Worm (Caenorhabditis elegans) whole organism, L3 larva: ENCODE results near the gene M162.15.

Experiments
- R02D3.7 ChIP-seq: fragments of 150-350 bp; optimal IDR thresholded peaks from 2 replicates; lab custom pipeline; 2014; ENCODE audit warnings: missing biosample characterization, missing genetic modification characterization
- ZK546.5 ChIP-seq: sonication (generic microtip); optimal IDR thresholded peaks from 2 replicates; lab custom pipeline; 2017; ENCODE audit warnings: missing biosample characterization, missing genetic modification characterization
- aly-2 ChIP-seq: fragments of 150-350 bp; optimal IDR thresholded peaks from 2 replicates; lab custom pipeline; 2014; ENCODE audit warnings: missing biosample characterization, missing genetic modification characterization
- ama-1 ChIP-seq: fragments of 150-350 bp; optimal IDR thresholded peaks from 2 replicates; lab custom pipeline; 2018
- ceh-16 ChIP-seq: sonication (generic microtip); optimal IDR thresholded peaks from 2 replicates; lab custom pipeline; 2017; ENCODE audit warnings: missing biosample characterization, missing genetic modification characterization
- ceh-28 ChIP-seq: fragments of 150-350 bp; optimal IDR thresholded peaks from 2 replicates; lab custom pipeline; 2014; ENCODE audit warnings: missing biosample characterization, missing genetic modification reagents, missing genetic modification characterization
- ceh-82 ChIP-seq: fragments of 150-350 bp; optimal IDR thresholded peaks from 2 replicates; lab custom pipeline; 2014; ENCODE audit warnings: missing biosample characterization, missing genetic modification characterization
- ceh-9 ChIP-seq: sonication (generic microtip); optimal IDR thresholded peaks from 2 replicates; lab custom pipeline; 2018; ENCODE audit warnings: missing biosample characterization, missing genetic modification characterization
- daf-12 ChIP-seq: fragments of 150-350 bp; optimal IDR thresholded peaks from 2 replicates; lab custom pipeline; 2014; ENCODE audit warnings: missing biosample characterization, missing genetic modification reagents, missing genetic modification characterization
- elt-1 ChIP-seq: fragments of 150-350 bp; optimal IDR thresholded peaks from 2 replicates; lab custom pipeline; 2014; ENCODE audit warnings: missing biosample characterization, missing genetic modification characterization
- elt-2 ChIP-seq: sonication (generic microtip); optimal IDR thresholded peaks from 2 replicates; lab custom pipeline; 2016; ENCODE audit warnings: missing genetic modification reagents, mild to moderate bottlenecking, missing genetic modification characterization, missing compliant biosample characterization
- elt-3 ChIP-seq, 3 experiments: fragments of 150-350 bp in 1 of 3; sonication (generic microtip) in 2 of 3; optimal IDR thresholded peaks; 2 replicates in 2 of 3; 4 replicates in 1 of 3; lab custom pipeline; 2014 to 2017; ENCODE audit warnings: missing biosample characterization in 3 of 3, missing genetic modification characterization in 3 of 3
- eor-1 ChIP-seq, 2 experiments: fragments of 150-350 bp; optimal IDR thresholded peaks; 2 replicates each; lab custom pipeline; 2014 to 2018; ENCODE audit warnings: missing biosample characterization in 2 of 2, missing genetic modification characterization in 2 of 2
- fkh-10 ChIP-seq: sonication (generic microtip); optimal IDR thresholded peaks from 2 replicates; lab custom pipeline; 2017; ENCODE audit warnings: missing biosample characterization, missing genetic modification reagents, missing genetic modification characterization
- hmg-11 ChIP-seq: sonication (generic microtip); optimal IDR thresholded peaks from 2 replicates; lab custom pipeline; 2016; ENCODE audit warnings: missing genetic modification characterization, missing compliant biosample characterization
- lin-15B ChIP-seq: fragments of 150-350 bp; optimal IDR thresholded peaks from 2 replicates; lab custom pipeline; 2014; ENCODE audit warnings: missing biosample characterization, missing genetic modification characterization
- lin-39 ChIP-seq: fragments of 150-350 bp; optimal IDR thresholded peaks from 2 replicates; lab custom pipeline; 2018; ENCODE audit warnings: missing biosample characterization, missing genetic modification reagents, missing genetic modification characterization
- lsy-12 ChIP-seq: sonication (generic microtip); optimal IDR thresholded peaks from 2 replicates; lab custom pipeline; 2016; ENCODE audit warnings: mild to moderate bottlenecking, missing genetic modification characterization, missing compliant biosample characterization
- mdl-1 ChIP-seq: fragments of 150-350 bp; optimal IDR thresholded peaks from 2 replicates; lab custom pipeline; 2014; ENCODE audit warnings: missing biosample characterization, missing genetic modification characterization
- nfya-1 ChIP-seq: sonication (generic microtip); optimal IDR thresholded peaks from 2 replicates; lab custom pipeline; 2017; ENCODE audit warnings: missing genetic modification characterization, mild to moderate bottlenecking, missing compliant biosample characterization, antibody characterized with exemption, moderate library complexity; ENCODE audit not compliant: insufficient read depth
- nhr-23 ChIP-seq: fragments of 150-350 bp; optimal IDR thresholded peaks from 2 replicates; lab custom pipeline; 2014; ENCODE audit warnings: missing biosample characterization, missing genetic modification reagents, missing genetic modification characterization
- nhr-237 ChIP-seq: fragments of 150-350 bp; optimal IDR thresholded peaks from 2 replicates; lab custom pipeline; 2014; ENCODE audit warnings: missing biosample characterization, missing genetic modification characterization
- nhr-25 ChIP-seq: sonication (generic microtip); optimal IDR thresholded peaks from 2 replicates; lab custom pipeline; 2017; ENCODE audit warnings: missing biosample characterization, missing genetic modification characterization
- nhr-43 ChIP-seq: sonication (generic microtip); optimal IDR thresholded peaks from 2 replicates; lab custom pipeline; 2016; ENCODE audit warnings: mild to moderate bottlenecking, missing genetic modification characterization, missing compliant biosample characterization; ENCODE audit not compliant: poor library complexity, severe bottlenecking
- nhr-76 ChIP-seq: fragments of 150-350 bp; sonication (generic microtip); optimal IDR thresholded peaks from 5 replicates; lab custom pipeline; 2014; ENCODE audit warnings: missing biosample characterization, missing genetic modification characterization
- pha-4 ChIP-seq: fragments of 150-350 bp; optimal IDR thresholded peaks from 2 replicates; lab custom pipeline; 2014; ENCODE audit warnings: missing biosample characterization, missing genetic modification reagents, missing genetic modification characterization
- pqm-1 ChIP-seq: fragments of 150-350 bp; optimal IDR thresholded peaks from 2 replicates; lab custom pipeline; 2017; ENCODE audit warnings: missing biosample characterization, missing genetic modification characterization, inconsistent platforms
- sea-2 ChIP-seq: fragments of 150-350 bp; sonication (generic microtip); optimal IDR thresholded peaks from 4 replicates; lab custom pipeline; 2014; ENCODE audit warnings: missing biosample characterization, missing genetic modification reagents, missing genetic modification characterization
- skn-1 ChIP-seq: fragments of 150-350 bp; optimal IDR thresholded peaks from 2 replicates; lab custom pipeline; 2014; ENCODE audit warnings: missing biosample characterization, missing genetic modification characterization
- unc-62 ChIP-seq: fragments of 150-350 bp; sonication (generic microtip); optimal IDR thresholded peaks from 4 replicates; lab custom pipeline; 2014; ENCODE audit warnings: missing biosample characterization, missing genetic modification reagents, missing genetic modification characterization
- zag-1 ChIP-seq: fragments of 150-350 bp; optimal IDR thresholded peaks from 2 replicates; lab custom pipeline; 2014; ENCODE audit warnings: missing biosample characterization, missing genetic modification characterization
- ztf-11 ChIP-seq: fragments of 150-350 bp; optimal IDR thresholded peaks from 2 replicates; lab custom pipeline; 2014; ENCODE audit warnings: missing biosample characterization, missing genetic modification characterization
- ztf-4 ChIP-seq: fragments of 150-350 bp; optimal IDR thresholded peaks from 2 replicates; lab custom pipeline; 2014; ENCODE audit warnings: missing biosample characterization, missing genetic modification characterization

The M162.15 gene

ce11 chrV:19730280-19730679 lies 41.3 kb downstream of the M162.15 start, which contains the start of gene Y116F11A.1:
Y116F11A.1 (plus strand) TSS chrV:19730580.
- TF ChIP-seq ceh-82 (tag; lab: Kevin White, UChicago) (no peak), lsy-12 (no peak), ztf-4 (tag; lab: Kevin White, UChicago) (no peak), nhr-76 (no peak), ztf-11 (no peak)
- TF ChIP-seq, all 47 proteins: peak for 0

- no peak for TF ChIP-seq pqm-1 (tag; lab: Kevin White, UChicago)
- no peak for TF ChIP-seq elt-1 (tag; lab: Kevin White, UChicago)
- no peak for TF ChIP-seq hmg-11 (tag; lab: Kevin White, UChicago)
- no peak for TF ChIP-seq ceh-9 (tag; lab: Kevin White, UChicago)
- TF ChIP-seq lin-15B (tag; lab: Kevin White, UChicago), result no peak
These were observed 42.8 kb downstream of the M162.15 start, which contains the start of gene Y116F11A.3 for ce11 chrV:19728731-19729130. Y116F11A.3 (plus strand) TSS chrV:19729031.

- TF ChIP-seq ama-1 (lab: Kevin White, UChicago) (no peak), zag-1 (tag; lab: Kevin White, UChicago) (no peak), R02D3.7 (tag; lab: Kevin White, UChicago) (no peak), lsy-12 (no peak), nfya-1 (tag; lab: Kevin White, UChicago) (no peak), nhr-25 (tag; lab: Kevin White, UChicago) (no peak), nhr-43 (tag; lab: Kevin White, UChicago) (no peak), ZK546.5 (no peak), ztf-11 (no peak)
These were observed 43.6 kb downstream of the M162.15 start for ce11 chrV:19727990-19728389.

- TF ChIP-seq lsy-12, result no peak
- TF ChIP-seq hmg-11 (tag; lab: Kevin White, UChicago), result peak; percentile 15
These were observed 47.0 kb downstream of the M162.15 start for ce11 chrV:19724589-19724988.

- TF ChIP-seq elt-2 (tag; lab: Kevin White, UChicago) (peak; percentile 17), aly-2 (tag; lab: Kevin White, UChicago) (no peak), unc-62 (GFP tag; lab: Kevin White, UChicago) (no peak), nhr-23 (tag; lab: Kevin White, UChicago) (no peak), nhr-237 (tag; lab: Kevin White, UChicago) (no peak), nhr-76 (no peak), fkh-10 (GFP tag; lab: Kevin White, UChicago) (no peak), ceh-28 (tag; lab: Kevin White, UChicago) (no peak), daf-12 (tag; lab: Kevin White, UChicago) (no peak), sea-2 (no peak), ceh-82 (tag; lab: Kevin White, UChicago) (no peak), ceh-16 (tag; lab: Kevin White, UChicago) (no peak), ztf-11 (no peak), lin-39 (tag; lab: Kevin White, UChicago) (peak; percentile 53), pqm-1 (tag; lab: Kevin White, UChicago) (no peak), ZK546.5 (no peak), mdl-1 (no peak), elt-3 (tag; optimal IDR thresholded peaks at IDR 0.05; lab: Kevin White, UChicago) (no peak), pha-4 (tag; lab: Kevin White, UChicago) (peak; percentile 7), nfya-1 (tag; lab: Kevin White, UChicago) (peak; percentile 17), eor-1 (tag; optimal IDR thresholded peaks at IDR 0.05; lab: Kevin White, UChicago) (no peak), hmg-11 (tag; lab: Kevin White, UChicago) (peak; percentile 81), skn-1 (no peak), nhr-25 (tag; lab: Kevin White, UChicago) (peak; percentile 1), ztf-4 (tag; lab: Kevin White, UChicago) (no peak), zag-1 (tag; lab: Kevin White, UChicago) (no peak)
These were observed 48.7 kb downstream of the M162.15 start for ce11 chrV:19722881-19723280.
